Worm (Caenorhabditis elegans): ENCODE data around the gene ZC190.6.

DNA sequence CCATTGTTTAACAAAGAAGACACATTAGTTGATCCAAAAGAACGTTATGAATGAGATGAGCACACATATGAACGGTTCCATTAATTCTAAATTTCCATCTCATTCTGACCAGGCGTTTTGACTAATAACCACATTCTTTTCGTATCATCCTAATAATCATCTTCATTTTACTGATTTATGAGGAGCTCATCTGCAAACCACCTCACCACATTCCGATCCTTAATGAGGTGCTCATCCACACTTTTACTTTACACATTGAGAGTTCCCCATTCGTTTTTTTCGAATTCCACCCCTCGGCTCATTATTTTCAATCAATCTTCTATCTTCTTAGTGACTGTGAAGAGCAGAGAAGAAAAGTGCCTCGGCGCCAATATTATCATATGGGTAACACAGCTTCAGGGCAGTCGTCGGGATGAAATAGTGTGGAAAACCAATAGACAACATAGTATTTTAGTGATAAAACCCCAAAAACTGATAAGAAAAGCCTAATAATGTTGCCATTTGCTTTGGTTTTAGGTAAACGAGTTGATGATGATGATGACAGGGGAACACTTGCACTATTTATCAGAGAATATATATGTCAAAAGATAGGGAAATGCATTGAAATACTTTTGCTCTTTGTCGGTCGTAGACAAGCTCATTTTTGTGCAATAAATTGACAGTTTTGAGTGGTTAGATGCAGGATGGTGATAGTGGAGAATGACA lies 25.9 kb downstream of the ZC190.6 start:
- TF ChIP-seq ets-4 (tag; optimal IDR thresholded peaks at IDR 0.05) (no peak), ceh-34 (tag; optimal IDR thresholded peaks at IDR 0.05) (no peak), ceh-2 (tag; optimal IDR thresholded peaks at IDR 0.05) (no peak), ama-1 (optimal IDR thresholded peaks at IDR 0.05) (no peak), tbx-2 (tag; optimal IDR thresholded peaks at IDR 0.05) (no peak), ref-2 (tag; optimal IDR thresholded peaks at IDR 0.05) (no peak), ceh-6 (GFP tag; optimal IDR thresholded peaks at IDR 0.05) (no peak), madf-2 (tag; optimal IDR thresholded peaks at IDR 0.05) (no peak), ceh-9 (tag; optimal IDR thresholded peaks at IDR 0.05) (no peak), che-1 (tag; optimal IDR thresholded peaks at IDR 0.05) (no peak), ceh-19 (GFP tag; optimal IDR thresholded peaks at IDR 0.05) (no peak), unc-3 (GFP tag; conservative IDR thresholded peaks at IDR 0.05) (no peak), unc-3 (tag; optimal IDR thresholded peaks at IDR 0.05) (no peak), pqm-1 (tag; optimal IDR thresholded peaks at IDR 0.05) (no peak), sox-2 (GFP tag; IDR thresholded peaks at IDR 0.05) (no peak)

All from whole organism, late embryonic.